Fruit fly (Drosophila melanogaster) whole organism, embryonic: ENCODE measurements around the gene CG14400.

ENCODE experiments used
- ATbp ChIP-seq: fragments of 200-800 bp; sonication (Bioruptor generic); optimal IDR thresholded peaks from 2 replicates; lab custom pipeline; 2017; ENCODE audit warnings: missing biosample characterization, mild to moderate bottlenecking, missing genetic modification characterization, missing genetic modification reagents
- Antp ChIP-seq: fragments of 200-800 bp; sonication (Bioruptor generic); optimal IDR thresholded peaks from 3 replicates; lab custom pipeline; 2016; ENCODE audit warnings: missing biosample characterization, missing genetic modification characterization
- Atf-2 ChIP-seq: fragments of 200-800 bp; sonication (Bioruptor generic); optimal IDR thresholded peaks from 2 replicates; lab custom pipeline; 2016; ENCODE audit warnings: missing biosample characterization, missing genetic modification characterization
- CG14860 ChIP-seq: fragments of 200-800 bp; sonication (Bioruptor generic); IDR thresholded peaks from 3 replicates; pipeline ENCODE4 v1.3.6; 2022; ENCODE audit warnings: missing biosample characterization, missing genetic modification characterization; ENCODE audit not compliant: partially characterized antibody
- CG15011 ChIP-seq: fragments of 200-800 bp; sonication (Bioruptor generic); optimal IDR thresholded peaks from 3 replicates; lab custom pipeline; 2018; ENCODE audit warnings: missing biosample characterization, mild to moderate bottlenecking, missing genetic modification characterization
- CG15696 ChIP-seq: fragments of 200-800 bp; sonication (Bioruptor generic); optimal IDR thresholded peaks from 2 replicates; lab custom pipeline; 2019; ENCODE audit warnings: missing biosample characterization, mild to moderate bottlenecking, missing genetic modification characterization, moderate library complexity
- CG17829 ChIP-seq: fragments of 200-800 bp; optimal IDR thresholded peaks from 2 replicates; lab custom pipeline; 2019; ENCODE audit warnings: missing biosample characterization, mild to moderate bottlenecking, missing genetic modification characterization, moderate library complexity
- CG2712 ChIP-seq: fragments of 200-800 bp; optimal IDR thresholded peaks from 3 replicates; lab custom pipeline; 2019; ENCODE audit warnings: missing biosample characterization, mild to moderate bottlenecking, missing genetic modification characterization, moderate library complexity
- CG30431 ChIP-seq: fragments of 200-800 bp; sonication (Bioruptor generic); optimal IDR thresholded peaks from 2 replicates; lab custom pipeline; 2017; ENCODE audit warnings: missing biosample characterization, missing genetic modification characterization
- CG3407 ChIP-seq: fragments of 200-800 bp; sonication (Bioruptor generic); optimal IDR thresholded peaks from 2 replicates; lab custom pipeline; 2018; ENCODE audit warnings: missing biosample characterization, mild to moderate bottlenecking, missing genetic modification characterization
- CG4424 ChIP-seq: fragments of 200-800 bp; sonication (Bioruptor generic); optimal IDR thresholded peaks from 3 replicates; lab custom pipeline; 2016; ENCODE audit warnings: missing biosample characterization, missing genetic modification characterization
- CG4730 ChIP-seq: fragments of 200-800 bp; sonication (Bioruptor generic); IDR thresholded peaks from 2 replicates; pipeline ENCODE4 v1.3.6; 2022; ENCODE audit warnings: missing biosample characterization, missing genetic modification characterization
- CG5953 ChIP-seq: fragments of 200-800 bp; sonication (Bioruptor generic); IDR thresholded peaks from 2 replicates; pipeline ENCODE4 v1.3.6; 2022; ENCODE audit warnings: missing biosample characterization, missing genetic modification characterization
- CG6791 ChIP-seq: fragments of 200-800 bp; sonication (Bioruptor generic); IDR thresholded peaks from 3 replicates; pipeline ENCODE4 v1.3.6; 2022; ENCODE audit warnings: missing biosample characterization, missing genetic modification characterization; ENCODE audit not compliant: partially characterized antibody
- CG8089 ChIP-seq: fragments of 200-800 bp; sonication (Bioruptor generic); optimal IDR thresholded peaks from 3 replicates; lab custom pipeline; 2016; ENCODE audit warnings: missing biosample characterization, missing genetic modification characterization
- CG8388 ChIP-seq: fragments of 200-800 bp; sonication (Bioruptor generic); optimal IDR thresholded peaks from 2 replicates; lab custom pipeline; 2019; ENCODE audit warnings: missing biosample characterization, mild to moderate bottlenecking, missing genetic modification characterization, moderate library complexity
- CG8478 ChIP-seq: fragments of >200 bp; optimal IDR thresholded peaks from 2 replicates; lab custom pipeline; 2018
- CG9876 ChIP-seq: fragments of 200-800 bp; sonication (Bioruptor generic); optimal IDR thresholded peaks from 2 replicates; lab custom pipeline; 2016; ENCODE audit warnings: missing biosample characterization, missing genetic modification characterization
- CHES-1-like ChIP-seq: fragments of 200-800 bp; sonication (Bioruptor generic); optimal IDR thresholded peaks from 2 replicates; lab custom pipeline; 2016; ENCODE audit warnings: missing biosample characterization, missing genetic modification characterization
- Chrac-16 ChIP-seq: fragments of 200-800 bp; sonication (Bioruptor generic); optimal IDR thresholded peaks from 3 replicates; lab custom pipeline; 2016; ENCODE audit warnings: missing biosample characterization, missing genetic modification characterization
- Doc3 ChIP-seq: fragments of 200-800 bp; sonication (Bioruptor generic); IDR thresholded peaks from 3 replicates; pipeline ENCODE4 v1.3.6; 2022; ENCODE audit warnings: missing biosample characterization, missing genetic modification characterization; ENCODE audit not compliant: partially characterized antibody
- Ets65A ChIP-seq: fragments of 200-800 bp; sonication (Bioruptor generic); peaks from one replicate; lab custom pipeline; 2016; ENCODE audit warnings: missing biosample characterization, missing genetic modification characterization
- Gug ChIP-seq: fragments of 200-800 bp; sonication (Bioruptor generic); IDR thresholded peaks from 4 replicates; pipeline ENCODE4 v1.3.6; 2022; ENCODE audit warnings: missing biosample characterization, missing genetic modification characterization
- Meics ChIP-seq: fragments of 200-800 bp; sonication (Bioruptor generic); optimal IDR thresholded peaks from 2 replicates; lab custom pipeline; 2017; ENCODE audit warnings: missing biosample characterization, mild to moderate bottlenecking, missing genetic modification characterization
- Nf-YB ChIP-seq: fragments of 200-800 bp; sonication (Bioruptor generic); optimal IDR thresholded peaks from 3 replicates; lab custom pipeline; 2019; ENCODE audit warnings: missing biosample characterization, mild to moderate bottlenecking, missing genetic modification characterization, moderate library complexity
- Oli ChIP-seq: fragments of 200-800 bp; sonication (Bioruptor generic); optimal IDR thresholded peaks from 2 replicates; lab custom pipeline; 2018; ENCODE audit warnings: missing biosample characterization, mild to moderate bottlenecking, missing genetic modification characterization, moderate library complexity
- PHDP ChIP-seq: fragments of 200-800 bp; sonication (Bioruptor generic); optimal IDR thresholded peaks from 3 replicates; lab custom pipeline; 2018; ENCODE audit warnings: missing biosample characterization, mild to moderate bottlenecking, missing genetic modification characterization, moderate library complexity
- Sox102F ChIP-seq: fragments of 200-800 bp; sonication (Bioruptor generic); optimal IDR thresholded peaks from 2 replicates; lab custom pipeline; 2018; ENCODE audit warnings: missing biosample characterization, mild to moderate bottlenecking, missing genetic modification characterization, moderate library complexity
- Trl ChIP-seq, 3 experiments: fragments of >200 bp in 2 of 3; fragments of 200-800 bp in 1 of 3; sonication (Bioruptor generic) in 1 of 3; optimal IDR thresholded peaks; 2 replicates in 1 of 3; 3 replicates in 2 of 3; lab custom pipeline; 2016 to 2017; ENCODE audit warnings: missing biosample characterization in 1 of 3, missing genetic modification characterization in 1 of 3
- Vsx1 ChIP-seq: fragments of 200-800 bp; sonication (Bioruptor generic); optimal IDR thresholded peaks from 2 replicates; lab custom pipeline; 2017; ENCODE audit warnings: missing biosample characterization, mild to moderate bottlenecking, missing genetic modification characterization, missing genetic modification reagents
- ab ChIP-seq: fragments of 200-800 bp; sonication (Bioruptor generic); optimal IDR thresholded peaks from 2 replicates; lab custom pipeline; 2016; ENCODE audit warnings: missing biosample characterization, missing genetic modification characterization
- ap ChIP-seq: fragments of 200-800 bp; sonication (Bioruptor generic); IDR thresholded peaks from 2 replicates; pipeline ENCODE4 v1.3.6; 2022; ENCODE audit warnings: missing biosample characterization, missing genetic modification characterization
- btn ChIP-seq: fragments of 200-800 bp; sonication (Bioruptor generic); optimal IDR thresholded peaks from 2 replicates; lab custom pipeline; 2016; ENCODE audit warnings: missing biosample characterization, missing genetic modification characterization
- cg ChIP-seq: fragments of 200-800 bp; sonication (Bioruptor generic); optimal IDR thresholded peaks from 3 replicates; lab custom pipeline; 2019; ENCODE audit warnings: missing biosample characterization, mild to moderate bottlenecking, missing genetic modification characterization, moderate library complexity
- crp ChIP-seq, 2 experiments: fragments of 200-800 bp; sonication (Bioruptor generic); optimal IDR thresholded peaks; 2 replicates in 1 of 2; 3 replicates in 1 of 2; lab custom pipeline; 2017; ENCODE audit warnings: missing biosample characterization in 2 of 2, missing genetic modification characterization in 2 of 2, mild to moderate bottlenecking in 1 of 2, moderate library complexity in 1 of 2
- danr ChIP-seq: fragments of 200-800 bp; sonication (Bioruptor generic); IDR thresholded peaks from 2 replicates; pipeline ENCODE4 v1.3.6; 2022; ENCODE audit warnings: missing biosample characterization, missing genetic modification characterization
- eve ChIP-seq, 2 experiments: fragments of >200 bp; optimal IDR thresholded peaks; 2 replicates each; lab custom pipeline; 2017; ENCODE audit warnings: missing biosample characterization in 2 of 2, missing genetic modification characterization in 2 of 2
- fd64A ChIP-seq: fragments of 200-800 bp; sonication (Bioruptor generic); optimal IDR thresholded peaks from 3 replicates; lab custom pipeline; 2018; ENCODE audit warnings: missing biosample characterization, mild to moderate bottlenecking, missing genetic modification characterization
- ftz-f1 ChIP-seq: fragments of 200-800 bp; sonication (Bioruptor generic); optimal IDR thresholded peaks from 2 replicates; lab custom pipeline; 2016; ENCODE audit warnings: missing biosample characterization, missing genetic modification characterization
- grau ChIP-seq: fragments of 200-800 bp; optimal IDR thresholded peaks from 3 replicates; lab custom pipeline; 2019; ENCODE audit warnings: missing biosample characterization, mild to moderate bottlenecking, missing genetic modification characterization, moderate library complexity
- gsb-n ChIP-seq: fragments of 200-800 bp; sonication (Bioruptor generic); optimal IDR thresholded peaks from 3 replicates; lab custom pipeline; 2018; ENCODE audit warnings: missing biosample characterization, mild to moderate bottlenecking, missing genetic modification characterization
- jigr1 ChIP-seq: fragments of 200-800 bp; sonication (Bioruptor generic); IDR thresholded peaks from 3 replicates; pipeline ENCODE4 v1.3.6; 2022; ENCODE audit warnings: missing biosample characterization, missing genetic modification characterization
- luna ChIP-seq: fragments of 200-800 bp; sonication (Bioruptor generic); optimal IDR thresholded peaks from 2 replicates; lab custom pipeline; 2016; ENCODE audit warnings: missing biosample characterization, missing genetic modification characterization
- p53 ChIP-seq: fragments of 200-800 bp; sonication (Bioruptor generic); optimal IDR thresholded peaks from 2 replicates; lab custom pipeline; 2016; ENCODE audit warnings: missing biosample characterization, missing genetic modification characterization
- pfk ChIP-seq: fragments of 200-800 bp; sonication (Bioruptor generic); optimal IDR thresholded peaks from 2 replicates; lab custom pipeline; 2018; ENCODE audit warnings: missing biosample characterization, mild to moderate bottlenecking, missing genetic modification characterization, moderate library complexity
- ranshi ChIP-seq: fragments of 200-800 bp; sonication (Bioruptor generic); IDR thresholded peaks from 2 replicates; pipeline ENCODE4 v1.3.6; 2022; ENCODE audit warnings: missing biosample characterization, missing genetic modification characterization
- sens-2 ChIP-seq: fragments of 200-800 bp; sonication (Bioruptor generic); IDR thresholded peaks from 2 replicates; pipeline ENCODE4 v1.3.6; 2022; ENCODE audit warnings: missing biosample characterization, missing genetic modification characterization
- seq ChIP-seq: fragments of 200-800 bp; sonication (Bioruptor generic); IDR thresholded peaks from 2 replicates; pipeline ENCODE4 v1.3.6; 2022; ENCODE audit warnings: missing biosample characterization, missing genetic modification characterization
- wdn ChIP-seq: fragments of 200-800 bp; sonication (Bioruptor generic); IDR thresholded peaks from 2 replicates; pipeline ENCODE4 v1.3.6; 2022; ENCODE audit warnings: missing biosample characterization, missing genetic modification characterization
- zf30C ChIP-seq: fragments of 200-800 bp; sonication (Bioruptor generic); optimal IDR thresholded peaks from 3 replicates; lab custom pipeline; 2018; ENCODE audit warnings: missing biosample characterization, mild to moderate bottlenecking, missing genetic modification characterization

The CG14400 gene

DNA sequence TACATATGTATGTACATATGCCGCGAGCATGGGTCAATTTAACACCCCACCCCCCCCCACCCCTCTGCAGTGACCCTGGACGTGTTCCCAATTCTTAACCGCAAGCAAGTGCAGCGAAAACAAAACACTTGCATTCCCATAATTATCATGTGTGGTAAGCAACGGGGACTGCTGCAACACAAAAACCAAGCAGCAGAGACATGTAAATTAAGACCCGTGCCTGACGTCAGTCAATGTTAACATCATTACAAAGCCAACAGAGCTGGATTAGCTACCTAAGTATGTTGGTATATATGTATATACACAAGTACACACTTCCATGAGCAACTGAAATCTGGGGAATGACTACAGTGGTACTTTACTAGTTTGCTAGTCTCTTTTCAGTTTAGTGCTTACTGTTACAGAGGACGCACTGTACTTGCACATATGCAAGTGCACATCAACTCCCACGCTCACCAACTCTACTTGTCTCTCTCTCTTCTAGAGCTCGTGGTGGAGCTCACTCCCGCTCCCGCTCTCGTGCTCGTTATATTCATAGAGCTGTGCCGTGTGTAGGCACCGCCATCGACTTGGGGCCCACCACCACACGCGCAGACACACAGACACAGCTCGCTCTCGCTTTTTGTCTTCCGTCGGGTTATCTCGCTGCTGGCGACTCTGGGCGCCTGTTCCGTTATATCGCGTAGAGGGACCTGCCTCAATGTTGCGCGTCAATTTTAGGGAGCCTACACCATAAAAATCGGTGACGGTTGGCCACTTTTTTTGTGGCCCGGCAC, 36.3 kb downstream of the CG14400 start (continued):
- TF ChIP-seq Antp (GFP tag; lab: Kevin White, UChicago), result no peak
- TF ChIP-seq sens-2 (GFP tag; lab: Robert Waterston, UW), result no peak
- TF ChIP-seq p53, result no peak
- peak; percentile 76 for TF ChIP-seq ftz-f1 (GFP tag; lab: Kevin White, UChicago)
- TF ChIP-seq CG15696, result no peak
- no peak for TF ChIP-seq eve (GFP tag; optimal IDR thresholded peaks at IDR 0.05; lab: Kevin White, UChicago)
- TF ChIP-seq Vsx1 (GFP tag; lab: Kevin White, UChicago), result no peak
- TF ChIP-seq seq (GFP tag; lab: Robert Waterston, UW), result no peak
- TF ChIP-seq ATbp (GFP tag; lab: Kevin White, UChicago), result no peak
- TF ChIP-seq pfk (GFP tag; lab: Kevin White, UChicago), result no peak
- TF ChIP-seq danr (GFP tag; lab: Robert Waterston, UW), result no peak
- peak; percentile 24 for TF ChIP-seq CG4424 (GFP tag; lab: Kevin White, UChicago)
- TF ChIP-seq CG2712 (tag; lab: Kevin White, UChicago), result peak; percentile 13
- TF ChIP-seq jigr1 (GFP tag; lab: Robert Waterston, UW), result no peak
- no peak for TF ChIP-seq CG30431
- no peak for TF ChIP-seq CG6791 (GFP tag; lab: Robert Waterston, UW)
- no peak for TF ChIP-seq gsb-n
- no peak for TF ChIP-seq ab (GFP tag; lab: Kevin White, UChicago)
- TF ChIP-seq crp (GFP tag; optimal IDR thresholded peaks at IDR 0.05; lab: Kevin White, UChicago), result no peak
- TF ChIP-seq Doc3 (GFP tag; lab: Robert Waterston, UW), result peak; percentile 55; the same call in 2 of the 3 replicates
- TF ChIP-seq Meics (GFP tag; lab: Kevin White, UChicago), result no peak
- TF ChIP-seq Sox102F, result no peak
- TF ChIP-seq Gug (GFP tag; lab: Robert Waterston, UW), result no peak
- no peak for TF ChIP-seq ranshi (GFP tag; lab: Robert Waterston, UW)
- TF ChIP-seq zf30C (GFP tag; lab: Kevin White, UChicago), result no peak
- no peak for TF ChIP-seq CG15011 (GFP tag; lab: Kevin White, UChicago)
- peak; percentile 84 for TF ChIP-seq cg (GFP tag; lab: Kevin White, UChicago)
- TF ChIP-seq fd64A (GFP tag; lab: Kevin White, UChicago), result no peak
- TF ChIP-seq Nf-YB, result no peak
- no peak for TF ChIP-seq ap
- no peak for TF ChIP-seq CG5953 (GFP tag; lab: Robert Waterston, UW)
- TF ChIP-seq CG17829 (tag; lab: Kevin White, UChicago), result no peak
- peak; percentile 84 to 90 for TF ChIP-seq Trl (optimal IDR thresholded peaks at IDR 0.05; lab: Kevin White, UChicago)
- TF ChIP-seq Trl (GFP tag; optimal IDR thresholded peaks at IDR 0.05; lab: Kevin White, UChicago), result no peak
- TF ChIP-seq CG8478 (lab: Kevin White, UChicago), result no peak
- TF ChIP-seq PHDP (tag; lab: Kevin White, UChicago), result no peak
- TF ChIP-seq Oli, result no peak
- no peak for TF ChIP-seq CG4730 (GFP tag; lab: Robert Waterston, UW)
- no peak for TF ChIP-seq luna (GFP tag; lab: Kevin White, UChicago)
- no peak for TF ChIP-seq Chrac-16 (GFP tag; lab: Kevin White, UChicago)
- TF ChIP-seq CHES-1-like (GFP tag; lab: Kevin White, UChicago), result no peak
- no peak for TF ChIP-seq wdn (GFP tag; lab: Robert Waterston, UW)
- no peak for TF ChIP-seq CG3407 (GFP tag; lab: Kevin White, UChicago)
- TF ChIP-seq CG14860 (GFP tag; lab: Robert Waterston, UW), result no peak
- TF ChIP-seq btn (GFP tag; lab: Kevin White, UChicago), result no peak
- no peak for TF ChIP-seq CG8388 (GFP tag; lab: Kevin White, UChicago)
- no peak for TF ChIP-seq CG9876 (GFP tag; lab: Kevin White, UChicago)
- peak; percentile 67 for TF ChIP-seq grau (tag; lab: Kevin White, UChicago)
- TF ChIP-seq CG8089, result no peak
- TF ChIP-seq Ets65A (GFP tag; lab: Kevin White, UChicago), result no peak
- no peak for TF ChIP-seq Atf-2
